Fruit fly (Drosophila melanogaster) whole organism, wandering third instar larva: Measurements from ENCODE around the gene Ccp84Ag.

Experiments used
- Abd-B ChIP-seq: fragments of >200 bp; optimal IDR thresholded peaks from 2 replicates; lab custom pipeline; 2017; ENCODE audit warnings: missing biosample characterization, missing genetic modification characterization
- CG9705 ChIP-seq: fragments of 200-800 bp; sonication (Bioruptor generic); optimal IDR thresholded peaks from 2 replicates; lab custom pipeline; 2018; ENCODE audit warnings: missing biosample characterization, mild to moderate bottlenecking, missing genetic modification characterization
- HLH106 ChIP-seq: fragments of 200-800 bp; optimal IDR thresholded peaks from 3 replicates; lab custom pipeline; 2019; ENCODE audit warnings: missing biosample characterization, mild to moderate bottlenecking, missing genetic modification characterization, moderate library complexity
- Hr83 ChIP-seq: fragments of 200-300 bp; sonication (Bioruptor generic); optimal IDR thresholded peaks from 2 replicates; lab custom pipeline; 2016; ENCODE audit warnings: missing biosample characterization, mild to moderate bottlenecking, missing genetic modification characterization, moderate library complexity; ENCODE audit not compliant: poor library complexity, severe bottlenecking
- Myc ChIP-seq: fragments of >200 bp; optimal IDR thresholded peaks from 2 replicates; lab custom pipeline; 2017
- dl ChIP-seq, 2 experiments: fragments of 175-275, 200-275 bp in 1 of 2; fragments of 200-275 bp in 1 of 2; sonication (Bioruptor generic); optimal IDR thresholded peaks; lab custom pipeline; 2018; ENCODE audit warnings: mild to moderate bottlenecking in 2 of 2, missing biosample characterization in 2 of 2, missing genetic modification characterization in 2 of 2, moderate library complexity in 2 of 2; ENCODE audit not compliant: partially characterized antibody in 2 of 2, insufficient read depth in 1 of 2
- ey ChIP-seq: fragments of 200-800 bp; sonication (Bioruptor generic); optimal IDR thresholded peaks from 2 replicates; lab custom pipeline; 2016; ENCODE audit warnings: missing biosample characterization, missing genetic modification characterization
- foxo ChIP-seq, 2 experiments: fragments of 200-800 bp; sonication (Bioruptor generic); optimal IDR thresholded peaks; 2 replicates in 1 of 2; 3 replicates in 1 of 2; lab custom pipeline; 2016 to 2017; ENCODE audit warnings: missing biosample characterization in 2 of 2, missing genetic modification characterization in 2 of 2
- h ChIP-seq: fragments of 200-800 bp; sonication (Bioruptor generic); optimal IDR thresholded peaks from 3 replicates; lab custom pipeline; 2016; ENCODE audit warnings: missing biosample characterization, mild to moderate bottlenecking, missing genetic modification characterization
- psq ChIP-seq: fragments of 200-800 bp; sonication (Bioruptor generic); optimal IDR thresholded peaks from 3 replicates; lab custom pipeline; 2017; ENCODE audit warnings: missing biosample characterization, mild to moderate bottlenecking, missing genetic modification characterization, moderate library complexity
- sage ChIP-seq: fragments of 200-800 bp; sonication (Bioruptor generic); optimal IDR thresholded peaks from 2 replicates; lab custom pipeline; 2016; ENCODE audit warnings: missing biosample characterization, mild to moderate bottlenecking, missing genetic modification characterization

DNA sequence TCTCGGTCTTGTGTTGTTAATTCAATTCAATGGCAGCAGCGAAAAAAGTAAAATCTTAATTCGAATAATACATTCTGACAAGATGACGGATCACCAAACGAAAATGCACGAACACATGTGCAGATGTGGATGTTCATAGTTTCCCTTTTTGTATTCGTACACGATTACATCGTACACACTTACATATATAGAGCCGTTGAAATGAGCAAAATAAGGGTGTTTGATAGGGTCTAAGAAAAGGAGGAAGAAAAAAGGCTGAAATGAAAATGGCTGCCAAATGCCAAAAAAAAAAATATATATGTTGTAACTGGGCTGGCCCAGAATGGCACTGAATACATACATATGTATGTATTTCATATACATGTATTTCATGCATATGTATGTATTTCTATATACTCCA lies 18.3 kb upstream of the Ccp84Ag start:
- TF ChIP-seq Hr83 (GFP tag; lab: Kevin White, UChicago): no peak
- TF ChIP-seq psq (GFP tag; lab: Kevin White, UChicago): no peak
- no peak for TF ChIP-seq Abd-B (GFP tag; lab: Kevin White, UChicago)
- no peak for TF ChIP-seq sage (GFP tag; lab: Kevin White, UChicago)
- TF ChIP-seq dl (GFP tag; optimal IDR thresholded peaks at IDR 0.05; lab: Kevin White, UChicago; ENCODE audit: insufficient read depth in 1 of 2, partially characterized antibody in 2 of 2): no peak
- no peak for TF ChIP-seq h (GFP tag; lab: Kevin White, UChicago)
- no peak for TF ChIP-seq ey
- no peak for TF ChIP-seq CG9705 (GFP tag; lab: Kevin White, UChicago)
- TF ChIP-seq foxo (GFP tag; optimal IDR thresholded peaks at IDR 0.05; lab: Kevin White, UChicago): no peak
- TF ChIP-seq HLH106 (tag; lab: Kevin White, UChicago): no peak
- no peak for TF ChIP-seq Myc (lab: Kevin White, UChicago)
